Worm (Caenorhabditis elegans) whole organism, L4 larva: ENCODE data around the gene F54F12.1.
A peak's percentile ranks its signal among the peaks of the same experiment; 100 is the strongest.

Source experiments
- F37D6.2 ChIP-seq: sonication (generic microtip); optimal IDR thresholded peaks from 2 replicates; lab custom pipeline; 2016; ENCODE audit warnings: mild to moderate bottlenecking, missing genetic modification characterization, missing compliant biosample characterization
- F49E8.2 ChIP-seq: sonication (generic microtip); optimal IDR thresholded peaks from 2 replicates; lab custom pipeline; 2016; ENCODE audit warnings: missing compliant biosample characterization, mild to moderate bottlenecking, missing genetic modification characterization, borderline replicate concordance
- T20F7.1 ChIP-seq: fragments of 200-800 bp; sonication (Bioruptor generic); optimal IDR thresholded peaks from 2 replicates; lab custom pipeline; 2018; ENCODE audit warnings: mild to moderate bottlenecking, missing genetic modification characterization, missing compliant biosample characterization
- T26A8.4 ChIP-seq: fragments of 200-800 bp; sonication (Bioruptor generic); IDR thresholded peaks from 2 replicates; pipeline ENCODE4 v1.3.6; 2022; ENCODE audit warnings: missing genetic modification characterization, missing compliant biosample characterization
- Y105C5A.15 ChIP-seq: fragments of 200-800 bp; sonication (Bioruptor generic); IDR thresholded peaks from 2 replicates; pipeline ENCODE4 v1.3.6; 2022; ENCODE audit warnings: missing genetic modification characterization, missing compliant biosample characterization
- ZK337.2 ChIP-seq: fragments of 200-800 bp; sonication (Bioruptor generic); IDR thresholded peaks from 2 replicates; pipeline ENCODE4 v1.3.6; 2022; ENCODE audit warnings: missing genetic modification reagents, missing genetic modification characterization, missing compliant biosample characterization
- ZK546.5 ChIP-seq, 2 experiments: sonication (generic microtip); optimal IDR thresholded peaks; 2 replicates each; lab custom pipeline; 2017; ENCODE audit warnings: missing biosample characterization in 2 of 2, missing genetic modification characterization in 2 of 2
- aha-1 ChIP-seq: fragments of 150-350 bp; peaks from one replicate; lab custom pipeline; 2014; ENCODE audit warnings: missing biosample characterization, missing genetic modification characterization
- arid-1 ChIP-seq: fragments of 200-800 bp; sonication (Bioruptor generic); conservative IDR thresholded peaks from 2 replicates; pipeline ENCODE4 v1.3.6; 2022; ENCODE audit warnings: missing genetic modification reagents, missing genetic modification characterization, missing compliant biosample characterization
- ceh-20 ChIP-seq: fragments of 200-800 bp; sonication (Bioruptor generic); IDR thresholded peaks from 2 replicates; pipeline ENCODE4 v1.3.6; 2022; ENCODE audit warnings: missing genetic modification reagents, missing genetic modification characterization, missing compliant biosample characterization
- ceh-44 ChIP-seq: fragments of 200-800 bp; sonication (Bioruptor generic); IDR thresholded peaks from 2 replicates; pipeline ENCODE4 v1.3.6; 2022; ENCODE audit warnings: missing genetic modification reagents, missing genetic modification characterization, missing compliant biosample characterization
- ceh-62 ChIP-seq: sonication (generic microtip); optimal IDR thresholded peaks from 2 replicates; lab custom pipeline; 2017; ENCODE audit warnings: missing biosample characterization, missing genetic modification characterization
- ceh-82 ChIP-seq: sonication (generic microtip); optimal IDR thresholded peaks from 2 replicates; lab custom pipeline; 2017; ENCODE audit warnings: missing biosample characterization, missing genetic modification characterization
- cey-2 ChIP-seq: sonication (generic microtip); optimal IDR thresholded peaks from 3 replicates; lab custom pipeline; 2017; ENCODE audit warnings: missing genetic modification characterization, mild to moderate bottlenecking, missing compliant biosample characterization, antibody characterized with exemption, borderline replicate concordance; ENCODE audit not compliant: insufficient read depth
- ctbp-1 ChIP-seq: fragments of 200-800 bp; sonication (Bioruptor generic); IDR thresholded peaks from 2 replicates; pipeline ENCODE4 v1.3.6; 2022; ENCODE audit warnings: missing genetic modification reagents, missing genetic modification characterization, missing compliant biosample characterization
- dmd-6 ChIP-seq: fragments of 200-800 bp; sonication (Bioruptor generic); IDR thresholded peaks from 2 replicates; pipeline ENCODE4 v1.3.6; 2022; ENCODE audit warnings: missing genetic modification reagents, missing genetic modification characterization, missing compliant biosample characterization
- dmd-8 ChIP-seq: fragments of 200-800 bp; sonication (Bioruptor generic); IDR thresholded peaks from 2 replicates; pipeline ENCODE4 v1.3.6; 2022; ENCODE audit warnings: missing genetic modification characterization, missing compliant biosample characterization
- dpl-1 ChIP-seq: fragments of 150-350 bp; optimal IDR thresholded peaks from 2 replicates; lab custom pipeline; 2014; ENCODE audit warnings: missing biosample characterization, missing genetic modification reagents, missing genetic modification characterization
- duxl-1 ChIP-seq: sonication (generic microtip); optimal IDR thresholded peaks from 2 replicates; lab custom pipeline; 2016; ENCODE audit warnings: mild to moderate bottlenecking, missing genetic modification characterization, moderate library complexity, missing compliant biosample characterization; ENCODE audit not compliant: poor library complexity
- fkh-10 ChIP-seq: fragments of 150-350 bp; optimal IDR thresholded peaks from 2 replicates; lab custom pipeline; 2014; ENCODE audit warnings: missing biosample characterization, missing genetic modification reagents, missing genetic modification characterization
- hif-1 ChIP-seq, 2 experiments: sonication (generic microtip); optimal IDR thresholded peaks; 2 replicates each; lab custom pipeline; 2016 to 2017; ENCODE audit warnings: missing compliant biosample characterization in 2 of 2, missing genetic modification characterization in 2 of 2, missing genetic modification reagents in 2 of 2, missing genotype in 2 of 2, mild to moderate bottlenecking in 1 of 2
- hlh-11 ChIP-seq: fragments of 200-800 bp; sonication (Bioruptor generic); optimal IDR thresholded peaks from 2 replicates; lab custom pipeline; 2018; ENCODE audit warnings: mild to moderate bottlenecking, missing genetic modification characterization, missing compliant biosample characterization
- hmg-1.1 ChIP-seq: fragments of 200-800 bp; sonication (Bioruptor generic); IDR thresholded peaks from 2 replicates; pipeline ENCODE4 v1.3.6; 2022; ENCODE audit warnings: missing genetic modification reagents, missing genetic modification characterization, missing compliant biosample characterization
- jun-1 ChIP-seq: fragments of 150-350 bp; optimal IDR thresholded peaks from 2 replicates; lab custom pipeline; 2014; ENCODE audit warnings: missing biosample characterization, missing genetic modification reagents, missing genetic modification characterization
- lim-7 ChIP-seq: fragments of 200-800 bp; sonication (Bioruptor generic); IDR thresholded peaks from 2 replicates; pipeline ENCODE4 v1.3.6; 2022; ENCODE audit warnings: missing genetic modification characterization, missing compliant biosample characterization
- lir-3 ChIP-seq: sonication (generic microtip); optimal IDR thresholded peaks from 2 replicates; lab custom pipeline; 2016; ENCODE audit warnings: mild to moderate bottlenecking, missing genetic modification characterization, missing compliant biosample characterization
- mdt-29 ChIP-seq: fragments of 200-800 bp; sonication (Bioruptor generic); IDR thresholded peaks from 2 replicates; pipeline ENCODE4 v1.3.6; 2022; ENCODE audit warnings: missing genetic modification reagents, missing genetic modification characterization, missing compliant biosample characterization
- mes-2 ChIP-seq: sonication (generic microtip); optimal IDR thresholded peaks from 2 replicates; lab custom pipeline; 2016; ENCODE audit warnings: missing genotype, mild to moderate bottlenecking, missing genetic modification characterization, missing compliant biosample characterization; ENCODE audit not compliant: poor library complexity, severe bottlenecking
- nhr-10 ChIP-seq: fragments of 150-350 bp; optimal IDR thresholded peaks from 2 replicates; lab custom pipeline; 2014; ENCODE audit warnings: missing biosample characterization, missing genetic modification characterization
- nhr-237 ChIP-seq: sonication (generic microtip); optimal IDR thresholded peaks from 2 replicates; lab custom pipeline; 2017; ENCODE audit warnings: missing biosample characterization, missing genetic modification characterization
- nhr-28 ChIP-seq: fragments of 150-350 bp; optimal IDR thresholded peaks from 2 replicates; lab custom pipeline; 2014; ENCODE audit warnings: missing biosample characterization, missing genetic modification characterization
- nhr-41 ChIP-seq: fragments of 200-800 bp; sonication (Bioruptor generic); IDR thresholded peaks from 2 replicates; pipeline ENCODE4 v1.3.6; 2022; ENCODE audit warnings: missing genetic modification reagents, missing genetic modification characterization, missing compliant biosample characterization
- nhr-42 ChIP-seq: fragments of 200-800 bp; sonication (Bioruptor generic); IDR thresholded peaks from 2 replicates; pipeline ENCODE4 v1.3.6; 2022; ENCODE audit warnings: missing genetic modification characterization, missing compliant biosample characterization
- nhr-48 ChIP-seq: sonication (generic microtip); optimal IDR thresholded peaks from 2 replicates; lab custom pipeline; 2016; ENCODE audit warnings: mild to moderate bottlenecking, missing genetic modification characterization, missing compliant biosample characterization
- nhr-76 ChIP-seq: fragments of 150-350 bp; optimal IDR thresholded peaks from 2 replicates; lab custom pipeline; 2014; ENCODE audit warnings: missing biosample characterization, missing genetic modification characterization
- nhr-77 ChIP-seq: fragments of 150-350 bp; optimal IDR thresholded peaks from 2 replicates; lab custom pipeline; 2014; ENCODE audit warnings: missing biosample characterization, missing genetic modification characterization
- pha-4 ChIP-seq, 2 experiments: fragments of 150-350 bp in 1 of 2; fragments of 200-800 bp in 1 of 2; sonication (Bioruptor generic) in 1 of 2; IDR thresholded peaks in 1 of 2; optimal IDR thresholded peaks in 1 of 2; 2 replicates each; pipeline versions ENCODE4 v1.3.6 to Lab custom; 2014 to 2022; ENCODE audit warnings: missing genetic modification characterization in 2 of 2, missing genetic modification reagents in 2 of 2, missing biosample characterization in 1 of 2, missing compliant biosample characterization in 1 of 2
- pqm-1 ChIP-seq: sonication (generic microtip); optimal IDR thresholded peaks from 2 replicates; lab custom pipeline; 2017; ENCODE audit warnings: missing biosample characterization, missing genetic modification characterization
- rbr-2 ChIP-seq: sonication (generic microtip); optimal IDR thresholded peaks from 2 replicates; lab custom pipeline; 2016; ENCODE audit warnings: missing genotype, missing genetic modification characterization, missing compliant biosample characterization
- skn-1 ChIP-seq: fragments of 150-350 bp; optimal IDR thresholded peaks from 2 replicates; lab custom pipeline; 2014; ENCODE audit warnings: missing biosample characterization, missing genetic modification characterization
- snpc-1.2 ChIP-seq: fragments of 200-800 bp; sonication (Bioruptor generic); IDR thresholded peaks from 2 replicates; pipeline ENCODE4 v1.3.6; 2022; ENCODE audit warnings: missing genetic modification reagents, missing genetic modification characterization, missing compliant biosample characterization
- snpc-4 ChIP-seq: fragments of 150-350 bp; optimal IDR thresholded peaks from 2 replicates; lab custom pipeline; 2014; ENCODE audit warnings: missing biosample characterization, missing genetic modification characterization
- spr-3 ChIP-seq: fragments of 200-800 bp; sonication (Bioruptor generic); optimal IDR thresholded peaks from 2 replicates; lab custom pipeline; 2018; ENCODE audit warnings: mild to moderate bottlenecking, missing genetic modification characterization, missing compliant biosample characterization
- tra-1 ChIP-seq: fragments of 200-800 bp; sonication (Bioruptor generic); IDR thresholded peaks from 2 replicates; pipeline ENCODE4 v1.3.6; 2022; ENCODE audit warnings: missing genetic modification reagents, missing genetic modification characterization, missing compliant biosample characterization
- unc-39 ChIP-seq: sonication (generic microtip); optimal IDR thresholded peaks from 2 replicates; lab custom pipeline; 2017; ENCODE audit warnings: missing biosample characterization, missing genetic modification characterization
- unc-62 ChIP-seq, 3 experiments: fragments of 150-350 bp in 1 of 3; sonication (generic microtip); optimal IDR thresholded peaks in 2 of 3; peaks in 1 of 3; 1 replicate in 1 of 3; 2 replicates in 2 of 3; lab custom pipeline; 2014 to 2017; ENCODE audit warnings: missing biosample characterization in 3 of 3, missing genetic modification characterization in 3 of 3, missing genetic modification reagents in 3 of 3, missing genotype in 1 of 3
- vab-7 ChIP-seq: fragments of 200-800 bp; sonication (Bioruptor generic); IDR thresholded peaks from 2 replicates; pipeline ENCODE4 v1.3.6; 2022; ENCODE audit warnings: missing genetic modification reagents, missing genetic modification characterization, missing compliant biosample characterization
- zag-1 ChIP-seq: fragments of 150-350 bp; optimal IDR thresholded peaks from 2 replicates; lab custom pipeline; 2014; ENCODE audit warnings: missing biosample characterization, missing genetic modification characterization
- zfp-2 ChIP-seq: sonication (generic microtip); optimal IDR thresholded peaks from 2 replicates; lab custom pipeline; 2016; ENCODE audit warnings: mild to moderate bottlenecking, missing genetic modification characterization, missing compliant biosample characterization
- ztf-11 ChIP-seq: fragments of 150-350 bp; optimal IDR thresholded peaks from 2 replicates; lab custom pipeline; 2014; ENCODE audit warnings: missing biosample characterization, missing genetic modification characterization
- ztf-7 ChIP-seq: fragments of 150-350 bp; optimal IDR thresholded peaks from 2 replicates; lab custom pipeline; 2014; ENCODE audit warnings: missing biosample characterization, missing genetic modification characterization

F54F12.1 gene

ce11 chrIII:13061136-13061535 is 5.9 kb upstream of the F54F12.1 start (continued):
- TF ChIP-seq nhr-237 (tag; lab: Kevin White, UChicago) = no peak
- TF ChIP-seq jun-1 (tag; lab: Kevin White, UChicago) = peak; percentile 68
- peak in 1 of 2 experiments; percentile 99 for TF ChIP-seq unc-62 (GFP tag; optimal IDR thresholded peaks at IDR 0.05 in 1 of 2; lab: Kevin White, UChicago)
- no peak for TF ChIP-seq unc-62 (tag; optimal IDR thresholded peaks at IDR 0.05; lab: Kevin White, UChicago)
- peak; percentile 17 for TF ChIP-seq nhr-10 (tag; lab: Kevin White, UChicago)
- TF ChIP-seq F37D6.2 (tag; lab: Kevin White, UChicago) = peak; percentile 77
- peak; percentile 12 for TF ChIP-seq spr-3
- TF ChIP-seq fkh-10 = peak; percentile 97
- peak; percentile 23 for TF ChIP-seq unc-39 (tag; lab: Kevin White, UChicago)
- TF ChIP-seq nhr-77 (tag; lab: Kevin White, UChicago) = peak; percentile 67
- no peak for TF ChIP-seq snpc-1.2 (GFP tag; lab: Robert Waterston, UW)
- TF ChIP-seq cey-2 = no peak
- no peak for TF ChIP-seq ZK337.2
- peak; percentile 81 for TF ChIP-seq rbr-2
- peak; percentile 97 for TF ChIP-seq aha-1 (tag; lab: Kevin White, UChicago)
- no peak for TF ChIP-seq mdt-29 (GFP tag; lab: Robert Waterston, UW)
- no peak for TF ChIP-seq ztf-11
- TF ChIP-seq ceh-44 (GFP tag; lab: Robert Waterston, UW) = no peak
- no peak for TF ChIP-seq skn-1 (tag; lab: Kevin White, UChicago)
- peak; percentile 4 for TF ChIP-seq zfp-2 (tag; lab: Kevin White, UChicago)
- TF ChIP-seq T26A8.4 = peak; percentile 71
- no peak for TF ChIP-seq ceh-82
- TF ChIP-seq tra-1 (GFP tag; lab: Robert Waterston, UW) = peak; percentile 89
- TF ChIP-seq ceh-62 (tag; lab: Kevin White, UChicago) = no peak
- no peak for TF ChIP-seq nhr-42
- TF ChIP-seq hif-1 (tag; optimal IDR thresholded peaks at IDR 0.05; lab: Kevin White, UChicago) = peak in 1 of 2 experiments; percentile 55
- TF ChIP-seq dmd-6 (GFP tag; lab: Robert Waterston, UW) = peak; percentile 89
- TF ChIP-seq Y105C5A.15 = no peak
- no peak for TF ChIP-seq ztf-7 (tag; lab: Kevin White, UChicago)
- peak; percentile 18 for TF ChIP-seq zag-1 (tag; lab: Kevin White, UChicago)
- TF ChIP-seq hmg-1.1 (GFP tag; lab: Robert Waterston, UW) = peak; percentile 86
- no peak for TF ChIP-seq pqm-1 (tag; lab: Kevin White, UChicago)
- TF ChIP-seq ceh-20 = peak; percentile 80
- no peak for TF ChIP-seq F49E8.2 (tag; lab: Kevin White, UChicago)
- TF ChIP-seq nhr-28 (tag; lab: Kevin White, UChicago) = peak; percentile 78
- TF ChIP-seq hlh-11 (tag; lab: Kevin White, UChicago) = peak; percentile 94
- TF ChIP-seq dpl-1 = peak; percentile 61
- no peak for TF ChIP-seq lim-7 (GFP tag; lab: Robert Waterston, UW)
- no peak for TF ChIP-seq vab-7 (GFP tag; lab: Robert Waterston, UW)
- no peak for TF ChIP-seq dmd-8 (GFP tag; lab: Robert Waterston, UW)
- peak; percentile 54; the same call in 1 of the 2 replicates for TF ChIP-seq arid-1 (GFP tag; lab: Robert Waterston, UW)
- TF ChIP-seq mes-2 (tag; lab: Kevin White, UChicago) = peak; percentile 83
- peak; percentile 85 for TF ChIP-seq nhr-48 (tag; lab: Kevin White, UChicago)
- TF ChIP-seq nhr-41 (GFP tag; lab: Robert Waterston, UW) = no peak
- no peak for TF ChIP-seq snpc-4 (tag; lab: Kevin White, UChicago)
- peak; percentile 80 for TF ChIP-seq T20F7.1 (GFP tag; lab: Kevin White, UChicago)
- TF ChIP-seq ctbp-1 (GFP tag; lab: Robert Waterston, UW) = peak; percentile 79
- TF ChIP-seq lir-3 = no peak
- peak; percentile 15 for TF ChIP-seq duxl-1 (tag; lab: Kevin White, UChicago)
- TF ChIP-seq pha-4 (GFP tag; IDR thresholded peaks at IDR 0.05; lab: Robert Waterston, UW) = peak; percentile 66; the same call in 1 of the 2 replicates
- peak; percentile 77 for TF ChIP-seq pha-4 (tag; optimal IDR thresholded peaks at IDR 0.05; lab: Kevin White, UChicago)
- TF ChIP-seq nhr-76 (tag; lab: Kevin White, UChicago) = no peak
- no peak for TF ChIP-seq ZK546.5 (tag; optimal IDR thresholded peaks at IDR 0.05; lab: Kevin White, UChicago)
